Worm (Caenorhabditis elegans) whole organism, L3 larva: ENCODE data around the gene nspb-6.

ENCODE experiments used
- ama-1 ChIP-seq: fragments of 150-350 bp; optimal IDR thresholded peaks from 2 replicates; lab custom pipeline; 2018
- ceh-16 ChIP-seq: sonication (generic microtip); optimal IDR thresholded peaks from 2 replicates; lab custom pipeline; 2017; ENCODE audit warnings: missing biosample characterization, missing genetic modification characterization
- ceh-28 ChIP-seq: fragments of 150-350 bp; optimal IDR thresholded peaks from 2 replicates; lab custom pipeline; 2014; ENCODE audit warnings: missing biosample characterization, missing genetic modification reagents, missing genetic modification characterization
- ceh-82 ChIP-seq: fragments of 150-350 bp; optimal IDR thresholded peaks from 2 replicates; lab custom pipeline; 2014; ENCODE audit warnings: missing biosample characterization, missing genetic modification characterization
- ceh-9 ChIP-seq: sonication (generic microtip); optimal IDR thresholded peaks from 2 replicates; lab custom pipeline; 2018; ENCODE audit warnings: missing biosample characterization, missing genetic modification characterization
- daf-12 ChIP-seq: fragments of 150-350 bp; optimal IDR thresholded peaks from 2 replicates; lab custom pipeline; 2014; ENCODE audit warnings: missing biosample characterization, missing genetic modification reagents, missing genetic modification characterization
- egl-5 ChIP-seq: fragments of 150-350 bp; optimal IDR thresholded peaks from 2 replicates; lab custom pipeline; 2017; ENCODE audit warnings: missing biosample characterization, missing genetic modification reagents, missing genetic modification characterization, inconsistent platforms
- elt-1 ChIP-seq: fragments of 150-350 bp; optimal IDR thresholded peaks from 2 replicates; lab custom pipeline; 2014; ENCODE audit warnings: missing biosample characterization, missing genetic modification characterization
- elt-2 ChIP-seq: sonication (generic microtip); optimal IDR thresholded peaks from 2 replicates; lab custom pipeline; 2016; ENCODE audit warnings: missing genetic modification reagents, mild to moderate bottlenecking, missing genetic modification characterization, missing compliant biosample characterization
- eor-1 ChIP-seq, 2 experiments: fragments of 150-350 bp; optimal IDR thresholded peaks; 2 replicates each; lab custom pipeline; 2014 to 2018; ENCODE audit warnings: missing biosample characterization in 2 of 2, missing genetic modification characterization in 2 of 2
- fkh-10 ChIP-seq: sonication (generic microtip); optimal IDR thresholded peaks from 2 replicates; lab custom pipeline; 2017; ENCODE audit warnings: missing biosample characterization, missing genetic modification reagents, missing genetic modification characterization
- fkh-2 ChIP-seq: fragments of 150-350 bp; optimal IDR thresholded peaks from 2 replicates; lab custom pipeline; 2014; ENCODE audit warnings: missing biosample characterization, missing genetic modification reagents, missing genetic modification characterization
- fos-1 ChIP-seq: fragments of 150-350 bp; optimal IDR thresholded peaks from 2 replicates; lab custom pipeline; 2014; ENCODE audit warnings: missing biosample characterization, missing genetic modification characterization
- hmg-11 ChIP-seq: sonication (generic microtip); optimal IDR thresholded peaks from 2 replicates; lab custom pipeline; 2016; ENCODE audit warnings: missing genetic modification characterization, missing compliant biosample characterization
- jun-1 ChIP-seq: fragments of 150-350 bp; optimal IDR thresholded peaks from 2 replicates; lab custom pipeline; 2014; ENCODE audit warnings: missing biosample characterization, missing genetic modification reagents, missing genetic modification characterization
- lin-15B ChIP-seq: fragments of 150-350 bp; optimal IDR thresholded peaks from 2 replicates; lab custom pipeline; 2014; ENCODE audit warnings: missing biosample characterization, missing genetic modification characterization
- lin-39 ChIP-seq: fragments of 150-350 bp; optimal IDR thresholded peaks from 2 replicates; lab custom pipeline; 2018; ENCODE audit warnings: missing biosample characterization, missing genetic modification reagents, missing genetic modification characterization
- lsy-12 ChIP-seq: sonication (generic microtip); optimal IDR thresholded peaks from 2 replicates; lab custom pipeline; 2016; ENCODE audit warnings: mild to moderate bottlenecking, missing genetic modification characterization, missing compliant biosample characterization
- mdl-1 ChIP-seq: fragments of 150-350 bp; optimal IDR thresholded peaks from 2 replicates; lab custom pipeline; 2014; ENCODE audit warnings: missing biosample characterization, missing genetic modification characterization
- mml-1 ChIP-seq: fragments of 150-350 bp; sonication (generic microtip); optimal IDR thresholded peaks from 3 replicates; lab custom pipeline; 2014; ENCODE audit warnings: missing biosample characterization, missing genetic modification characterization
- nfya-1 ChIP-seq: sonication (generic microtip); optimal IDR thresholded peaks from 2 replicates; lab custom pipeline; 2017; ENCODE audit warnings: missing genetic modification characterization, mild to moderate bottlenecking, missing compliant biosample characterization, antibody characterized with exemption, moderate library complexity; ENCODE audit not compliant: insufficient read depth
- nhr-11 ChIP-seq: fragments of 150-350 bp; optimal IDR thresholded peaks from 2 replicates; lab custom pipeline; 2014; ENCODE audit warnings: missing biosample characterization, missing genetic modification characterization
- nhr-12 ChIP-seq: fragments of 150-350 bp; optimal IDR thresholded peaks from 2 replicates; lab custom pipeline; 2014; ENCODE audit warnings: missing biosample characterization, missing genetic modification characterization
- nhr-23 ChIP-seq: fragments of 150-350 bp; optimal IDR thresholded peaks from 2 replicates; lab custom pipeline; 2014; ENCODE audit warnings: missing biosample characterization, missing genetic modification reagents, missing genetic modification characterization
- nhr-237 ChIP-seq: fragments of 150-350 bp; optimal IDR thresholded peaks from 2 replicates; lab custom pipeline; 2014; ENCODE audit warnings: missing biosample characterization, missing genetic modification characterization
- nhr-25 ChIP-seq: sonication (generic microtip); optimal IDR thresholded peaks from 2 replicates; lab custom pipeline; 2017; ENCODE audit warnings: missing biosample characterization, missing genetic modification characterization
- nhr-67 ChIP-seq: fragments of 150-350 bp; optimal IDR thresholded peaks from 2 replicates; lab custom pipeline; 2014; ENCODE audit warnings: missing biosample characterization, missing genetic modification characterization
- nhr-76 ChIP-seq: fragments of 150-350 bp; sonication (generic microtip); optimal IDR thresholded peaks from 5 replicates; lab custom pipeline; 2014; ENCODE audit warnings: missing biosample characterization, missing genetic modification characterization
- nhr-77 ChIP-seq: fragments of 150-350 bp; optimal IDR thresholded peaks from 2 replicates; lab custom pipeline; 2014; ENCODE audit warnings: missing biosample characterization, missing genetic modification characterization
- pha-4 ChIP-seq: fragments of 150-350 bp; optimal IDR thresholded peaks from 2 replicates; lab custom pipeline; 2014; ENCODE audit warnings: missing biosample characterization, missing genetic modification reagents, missing genetic modification characterization
- pqm-1 ChIP-seq: fragments of 150-350 bp; optimal IDR thresholded peaks from 2 replicates; lab custom pipeline; 2017; ENCODE audit warnings: missing biosample characterization, missing genetic modification characterization, inconsistent platforms
- sea-2 ChIP-seq: fragments of 150-350 bp; sonication (generic microtip); optimal IDR thresholded peaks from 4 replicates; lab custom pipeline; 2014; ENCODE audit warnings: missing biosample characterization, missing genetic modification reagents, missing genetic modification characterization
- snpc-4 ChIP-seq: fragments of 150-350 bp; optimal IDR thresholded peaks from 2 replicates; lab custom pipeline; 2014; ENCODE audit warnings: missing biosample characterization, missing genetic modification characterization
- tbx-2 ChIP-seq: sonication (generic microtip); optimal IDR thresholded peaks from 2 replicates; lab custom pipeline; 2016; ENCODE audit warnings: mild to moderate bottlenecking, missing genetic modification characterization, missing compliant biosample characterization
- unc-62 ChIP-seq: fragments of 150-350 bp; sonication (generic microtip); optimal IDR thresholded peaks from 4 replicates; lab custom pipeline; 2014; ENCODE audit warnings: missing biosample characterization, missing genetic modification reagents, missing genetic modification characterization
- zag-1 ChIP-seq: fragments of 150-350 bp; optimal IDR thresholded peaks from 2 replicates; lab custom pipeline; 2014; ENCODE audit warnings: missing biosample characterization, missing genetic modification characterization
- ztf-11 ChIP-seq: fragments of 150-350 bp; optimal IDR thresholded peaks from 2 replicates; lab custom pipeline; 2014; ENCODE audit warnings: missing biosample characterization, missing genetic modification characterization
- ztf-4 ChIP-seq: fragments of 150-350 bp; optimal IDR thresholded peaks from 2 replicates; lab custom pipeline; 2014; ENCODE audit warnings: missing biosample characterization, missing genetic modification characterization

nspb-6 gene

DNA sequence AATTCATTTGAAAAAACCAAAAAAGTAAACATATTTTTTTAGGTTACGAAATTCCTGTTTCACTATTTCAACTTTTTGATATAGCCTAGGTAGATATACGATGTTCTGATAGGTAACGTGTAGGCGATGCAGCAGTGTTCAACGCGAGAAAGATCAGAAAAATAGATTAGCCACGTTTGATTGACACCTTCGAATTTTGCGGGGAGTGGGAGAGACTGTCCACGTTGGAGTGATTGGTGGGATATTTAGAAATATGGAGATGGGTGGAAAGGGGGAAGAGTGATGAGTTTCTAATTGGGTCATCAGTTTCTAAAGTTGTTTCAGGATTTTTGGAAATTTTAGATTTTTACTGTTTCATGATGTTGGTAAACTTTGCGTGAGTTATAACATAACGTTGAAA, 27.8 kb downstream of the nspb-6 start:
- TF ChIP-seq unc-62 (GFP tag; lab: Kevin White, UChicago), result peak; percentile 5
- no peak for TF ChIP-seq nhr-67 (tag; lab: Kevin White, UChicago)

DNA sequence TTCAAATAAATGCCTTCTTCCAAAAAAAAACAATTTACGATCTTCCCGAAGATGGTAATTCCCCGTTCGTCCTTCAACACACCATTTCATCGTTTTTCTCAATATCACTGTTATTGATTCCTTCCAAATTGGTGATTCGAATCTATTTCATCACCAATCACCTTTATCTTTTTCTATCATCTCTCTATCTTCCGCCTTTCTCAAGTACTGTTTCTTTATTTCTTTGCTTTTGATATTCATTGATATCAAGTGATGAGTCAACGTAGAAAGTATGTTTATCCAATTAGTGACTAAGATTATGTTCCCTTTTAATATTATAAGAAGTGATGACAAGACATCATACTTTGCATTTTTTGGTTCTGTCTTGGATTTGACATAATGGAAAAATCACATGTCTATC, 29.0 kb downstream of the nspb-6 start:
- no peak for TF ChIP-seq pqm-1 (tag; lab: Kevin White, UChicago)
- TF ChIP-seq nhr-237 (tag; lab: Kevin White, UChicago), result no peak
- TF ChIP-seq nhr-77 (tag; lab: Kevin White, UChicago), result no peak
- TF ChIP-seq mml-1 (tag; lab: Kevin White, UChicago), result no peak
- TF ChIP-seq eor-1 (tag; optimal IDR thresholded peaks at IDR 0.05; lab: Kevin White, UChicago), result no peak
- TF ChIP-seq daf-12 (tag; lab: Kevin White, UChicago), result no peak
- no peak for TF ChIP-seq ztf-4 (tag; lab: Kevin White, UChicago)
- no peak for TF ChIP-seq nhr-67 (tag; lab: Kevin White, UChicago)
- TF ChIP-seq, all 47 proteins: peak for 0

- TF ChIP-seq fkh-2 (no peak), egl-5 (tag; lab: Kevin White, UChicago) (peak; percentile 6), nhr-23 (peak; percentile 50), hmg-11 (peak; percentile 9), nhr-25 (tag; lab: Kevin White, UChicago) (peak; percentile 64), nhr-12 (tag; lab: Kevin White, UChicago) (no peak)
Measured at ce11 chrIV:5926643-5927042, 31.4 kb downstream of the nspb-6 start.

ce11 chrIV:5927805-5928204, 32.5 kb downstream of the nspb-6 start:
- TF ChIP-seq mdl-1 (tag; lab: Kevin White, UChicago), result no peak
- TF ChIP-seq nhr-11 (tag; lab: Kevin White, UChicago), result no peak
- no peak for TF ChIP-seq fos-1 (tag; lab: Kevin White, UChicago)
- TF ChIP-seq elt-1, result no peak
- TF ChIP-seq ceh-82, result no peak
- no peak for TF ChIP-seq ama-1 (lab: Kevin White, UChicago)
- no peak for TF ChIP-seq nhr-76
- no peak for TF ChIP-seq hmg-11
- no peak for TF ChIP-seq nhr-237 (tag; lab: Kevin White, UChicago)
- TF ChIP-seq lin-39, result no peak
- TF ChIP-seq lin-15B (tag; lab: Kevin White, UChicago), result no peak
- no peak for TF ChIP-seq jun-1 (tag; lab: Kevin White, UChicago)
- no peak for TF ChIP-seq pqm-1 (tag; lab: Kevin White, UChicago)
- TF ChIP-seq ztf-4 (tag; lab: Kevin White, UChicago), result no peak
- TF ChIP-seq fkh-10 (GFP tag; lab: Kevin White, UChicago), result no peak
- no peak for TF ChIP-seq nfya-1 (tag; lab: Kevin White, UChicago)
- no peak for TF ChIP-seq ceh-16 (tag; lab: Kevin White, UChicago)
- TF ChIP-seq nhr-25 (tag; lab: Kevin White, UChicago), result no peak

DNA sequence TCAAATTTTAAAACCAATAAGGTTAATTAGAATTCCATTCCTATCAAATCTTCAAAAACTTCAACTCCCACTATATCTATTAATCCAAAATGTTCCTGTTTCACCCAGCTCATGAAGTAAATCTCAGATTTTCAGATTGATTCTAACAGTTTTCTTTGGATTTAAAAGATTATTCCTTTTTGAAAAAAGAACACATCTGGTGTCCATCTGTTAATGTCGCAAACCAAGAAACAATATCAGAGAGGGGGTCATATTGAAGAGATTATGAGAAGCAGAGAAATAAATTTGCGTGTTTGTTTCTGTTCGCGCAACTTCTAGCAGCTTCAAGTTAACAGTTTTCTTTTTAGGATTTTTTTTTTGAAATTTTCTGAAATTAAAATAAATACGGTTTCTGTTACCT, 33.7 kb downstream of the nspb-6 start:
- no peak for TF ChIP-seq jun-1 (tag; lab: Kevin White, UChicago)
- no peak for TF ChIP-seq sea-2 (GFP tag; lab: Kevin White, UChicago)
- TF ChIP-seq nhr-67 (tag; lab: Kevin White, UChicago), result no peak
- TF ChIP-seq, all 47 proteins: peak for 0

- no peak for TF ChIP-seq lsy-12 (tag; lab: Kevin White, UChicago)
- TF ChIP-seq daf-12 (tag; lab: Kevin White, UChicago), result no peak
- TF ChIP-seq tbx-2 (tag; lab: Kevin White, UChicago), result no peak
- no peak for TF ChIP-seq elt-2 (tag; lab: Kevin White, UChicago)
- no peak for TF ChIP-seq pqm-1 (tag; lab: Kevin White, UChicago)
- no peak for TF ChIP-seq eor-1 (tag; optimal IDR thresholded peaks at IDR 0.05; lab: Kevin White, UChicago)
- no peak for TF ChIP-seq ceh-82
- no peak for TF ChIP-seq zag-1
- no peak for TF ChIP-seq nfya-1 (tag; lab: Kevin White, UChicago)
- TF ChIP-seq unc-62 (GFP tag; lab: Kevin White, UChicago), result no peak
- TF ChIP-seq lin-39, result no peak
- TF ChIP-seq ceh-28 (tag; lab: Kevin White, UChicago), result no peak
- no peak for TF ChIP-seq fkh-2
- TF ChIP-seq ceh-9 (tag; lab: Kevin White, UChicago), result no peak
- no peak for TF ChIP-seq ztf-11 (tag; lab: Kevin White, UChicago)
- TF ChIP-seq snpc-4 (tag; lab: Kevin White, UChicago), result no peak
- TF ChIP-seq ama-1 (lab: Kevin White, UChicago), result no peak
- TF ChIP-seq nhr-23, result no peak
- no peak for TF ChIP-seq pha-4
- no peak for TF ChIP-seq ceh-16 (tag; lab: Kevin White, UChicago)
- TF ChIP-seq, all 47 proteins: peak for 0
Measured at ce11 chrIV:5930345-5930744, 35.1 kb downstream of the nspb-6 start, which contains the start of gene lin-33. TSS of gene lin-33 (plus strand) at chrIV:5930645.
